Worm (Caenorhabditis elegans): ENCODE results near the gene Y75B8A.31.

Gene Y75B8A.31

ce11 chrIII:12317492-12317891 lies 34.0 kb upstream of the Y75B8A.31 start (continued):
- TF ChIP-seq pax-3 (tag; optimal IDR thresholded peaks at IDR 0.05) (peak; percentile 16), tlp-1 (tag; optimal IDR thresholded peaks at IDR 0.05) (no peak), nhr-20 (tag; optimal IDR thresholded peaks at IDR 0.05) (no peak), lir-3 (tag; optimal IDR thresholded peaks at IDR 0.05; ENCODE audit: poor library complexity) (no peak), C16A3.4 (tag; optimal IDR thresholded peaks at IDR 0.05) (no peak), unc-62 (GFP tag; optimal IDR thresholded peaks at IDR 0.05) (no peak), unc-30 (tag; optimal IDR thresholded peaks at IDR 0.05) (no peak)

- TF ChIP-seq efl-1 (optimal IDR thresholded peaks at IDR 0.05), result no peak
- TF ChIP-seq efl-1 (GFP tag; optimal IDR thresholded peaks at IDR 0.05 in 1 of 2), result peak in 1 of 2 experiments; percentile 60
- TF ChIP-seq snpc-4 (tag; optimal IDR thresholded peaks at IDR 0.05), result no peak
- peak; percentile 80 for TF ChIP-seq elt-2 (tag; optimal IDR thresholded peaks at IDR 0.05)
- peak; percentile 13 for TF ChIP-seq tlp-1 (tag; optimal IDR thresholded peaks at IDR 0.05)
- TF ChIP-seq F16B12.6 (tag; optimal IDR thresholded peaks at IDR 0.05), result no peak
- peak in 1 of 2 experiments; percentile 18 for TF ChIP-seq lin-35 (GFP tag; optimal IDR thresholded peaks at IDR 0.05)
- peak; percentile 78 for TF ChIP-seq jun-1 (tag; optimal IDR thresholded peaks at IDR 0.05)
- TF ChIP-seq sup-37 (GFP tag; optimal IDR thresholded peaks at IDR 0.05), result no peak
- TF ChIP-seq pax-3 (tag; optimal IDR thresholded peaks at IDR 0.05), result peak; percentile 52
- TF ChIP-seq pqm-1 (tag; optimal IDR thresholded peaks at IDR 0.05), result peak; percentile 97
These were observed 32.6 kb upstream of the Y75B8A.31 start, which contains the start of gene Y75B8A.28 for ce11 chrIII:12318794-12319193. Gene Y75B8A.28 (plus strand): TSS chrIII:12319089.

- TF ChIP-seq nhr-19 (GFP tag; conservative IDR thresholded peaks at IDR 0.05) (0 out of 2 replicates have a peak, but pooled peaks have one; percentile 5), mef-2 (tag; optimal IDR thresholded peaks at IDR 0.05) (no peak), fos-1 (tag; optimal IDR thresholded peaks at IDR 0.05) (no peak), nhr-90 (tag; optimal IDR thresholded peaks at IDR 0.05; ENCODE audit: poor library complexity) (peak; percentile 14), lir-3 (tag; optimal IDR thresholded peaks at IDR 0.05; ENCODE audit: poor library complexity) (no peak), jun-1 (tag; optimal IDR thresholded peaks at IDR 0.05) (peak; percentile 11), elt-2 (tag; optimal IDR thresholded peaks at IDR 0.05) (peak; percentile 82), blmp-1 (tag; optimal IDR thresholded peaks at IDR 0.05) (peak; percentile 11), nhr-85 (tag) (peak; percentile 68), mep-1 (tag; optimal IDR thresholded peaks at IDR 0.05) (peak; percentile 10), elt-3 (tag; optimal IDR thresholded peaks at IDR 0.05) (peak in 1 of 6 experiments; percentile 86), nhr-47 (tag; optimal IDR thresholded peaks at IDR 0.05) (no peak), lin-35 (GFP tag; optimal IDR thresholded peaks at IDR 0.05) (peak in 1 of 2 experiments; percentile 50), snu-23 (GFP tag; optimal IDR thresholded peaks at IDR 0.05) (peak; percentile 26), fkh-8 (tag; optimal IDR thresholded peaks at IDR 0.05) (no peak), ets-5 (GFP tag; IDR thresholded peaks at IDR 0.05) (no peak), lin-14 (GFP tag; optimal IDR thresholded peaks at IDR 0.05) (peak; percentile 37), isw-1 (GFP tag; IDR thresholded peaks at IDR 0.05) (no peak), efl-1 (optimal IDR thresholded peaks at IDR 0.05) (no peak), efl-1 (GFP tag; optimal IDR thresholded peaks at IDR 0.05 in 1 of 2) (peak in 1 of 2 experiments; percentile 64), ceh-90 (tag; optimal IDR thresholded peaks at IDR 0.05) (no peak), skn-1 (tag; optimal IDR thresholded peaks at IDR 0.05) (no peak)
These were observed 26.2 kb upstream of the Y75B8A.31 start for ce11 chrIII:12325284-12325683.

ce11 chrIII:12327528-12327997 lies 23.9 kb upstream of the Y75B8A.31 start, which contains the start of the genes zip-12 and Y75B8A.63:
Gene zip-12 (plus strand): TSS chrIII:12327914.
Gene Y75B8A.63 (plus strand): TSS chrIII:12327947.
- TF ChIP-seq lin-35 (GFP tag; optimal IDR thresholded peaks at IDR 0.05) (peak in 1 of 2 experiments; percentile 39), swsn-7 (tag; optimal IDR thresholded peaks at IDR 0.05) (no peak), vab-15 (tag; optimal IDR thresholded peaks at IDR 0.05) (no peak), elt-2 (tag; optimal IDR thresholded peaks at IDR 0.05) (peak; percentile 53), nhr-20 (tag; optimal IDR thresholded peaks at IDR 0.05) (no peak), elt-3 (tag; optimal IDR thresholded peaks at IDR 0.05) (peak in 3 of 6 experiments; percentile 16 to 73 (median 31)), skn-1 (tag; optimal IDR thresholded peaks at IDR 0.05) (no peak), isw-1 (GFP tag; IDR thresholded peaks at IDR 0.05) (no peak), nhr-77 (tag; optimal IDR thresholded peaks at IDR 0.05) (no peak), nhr-90 (tag; optimal IDR thresholded peaks at IDR 0.05; ENCODE audit: poor library complexity) (no peak), lin-14 (GFP tag; optimal IDR thresholded peaks at IDR 0.05) (peak; percentile 41), blmp-1 (tag; optimal IDR thresholded peaks at IDR 0.05) (peak; percentile 40), aha-1 (tag; optimal IDR thresholded peaks at IDR 0.05) (no peak), nhr-71 (tag; optimal IDR thresholded peaks at IDR 0.05) (no peak), ceh-8 (GFP tag; optimal IDR thresholded peaks at IDR 0.05) (no peak), hpl-2 (GFP tag; optimal IDR thresholded peaks at IDR 0.05) (peak; percentile 16), nhr-11 (tag; optimal IDR thresholded peaks at IDR 0.05) (no peak), egl-27 (tag; optimal IDR thresholded peaks at IDR 0.05) (no peak), sox-4 (tag; optimal IDR thresholded peaks at IDR 0.05) (no peak), lin-13 (GFP tag; optimal IDR thresholded peaks at IDR 0.05) (no peak), hlh-4 (tag; optimal IDR thresholded peaks at IDR 0.05) (no peak), snu-23 (GFP tag; optimal IDR thresholded peaks at IDR 0.05) (peak; percentile 24)
